Fruit fly (Drosophila melanogaster): ENCODE measurements around the gene Sf3a1.

The Sf3a1 gene

dm6 chr3R:16982108-16982707, 19.9 kb downstream of the Sf3a1 start, which contains the start of gene AhcyL2 (continued):
- TF ChIP-seq fd59A (GFP tag; optimal IDR thresholded peaks at IDR 0.05): no peak

DNA sequence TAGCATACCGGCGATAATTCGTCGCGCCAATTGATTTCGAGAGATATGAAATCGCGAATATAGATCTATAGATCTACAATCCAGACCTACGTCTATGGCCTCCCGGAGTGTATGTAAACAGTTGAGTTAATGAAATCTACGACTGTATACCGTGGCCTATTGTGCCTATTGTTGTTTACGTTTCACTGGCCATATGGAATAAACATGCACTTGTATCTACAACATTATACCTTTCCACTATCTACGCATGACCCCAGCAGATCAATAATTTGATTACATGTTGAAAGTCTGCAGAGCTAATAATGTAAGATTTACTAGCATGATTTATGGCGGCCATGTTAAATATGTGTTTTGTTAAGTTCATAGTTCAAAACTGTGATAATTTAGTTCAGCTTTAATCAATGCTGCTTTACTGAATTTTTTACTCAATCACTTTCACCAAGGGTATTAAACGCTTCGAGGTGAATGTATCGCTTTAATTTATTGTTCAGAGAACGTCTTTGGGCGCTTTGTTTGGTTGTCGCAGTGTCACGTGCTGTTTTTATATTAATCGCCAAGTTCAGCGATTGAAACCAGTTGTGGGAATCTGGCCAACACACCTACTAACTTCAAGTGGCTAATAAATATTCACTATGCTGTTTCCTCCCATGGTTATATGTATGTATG, 21.1 kb downstream of the Sf3a1 start:
- TF ChIP-seq fkh (GFP tag; optimal IDR thresholded peaks at IDR 0.05): peak; percentile 66
- TF ChIP-seq cyc (GFP tag; optimal IDR thresholded peaks at IDR 0.05): no peak
- no peak for TF ChIP-seq Sox14 (GFP tag; optimal IDR thresholded peaks at IDR 0.05)
- TF ChIP-seq Ets21C (GFP tag; optimal IDR thresholded peaks at IDR 0.05): no peak
- TF ChIP-seq pdm3 (GFP tag; optimal IDR thresholded peaks at IDR 0.05): no peak
- no peak for TF ChIP-seq Smox (GFP tag; optimal IDR thresholded peaks at IDR 0.05)
- peak; percentile 59 for TF ChIP-seq svp (GFP tag)

DNA sequence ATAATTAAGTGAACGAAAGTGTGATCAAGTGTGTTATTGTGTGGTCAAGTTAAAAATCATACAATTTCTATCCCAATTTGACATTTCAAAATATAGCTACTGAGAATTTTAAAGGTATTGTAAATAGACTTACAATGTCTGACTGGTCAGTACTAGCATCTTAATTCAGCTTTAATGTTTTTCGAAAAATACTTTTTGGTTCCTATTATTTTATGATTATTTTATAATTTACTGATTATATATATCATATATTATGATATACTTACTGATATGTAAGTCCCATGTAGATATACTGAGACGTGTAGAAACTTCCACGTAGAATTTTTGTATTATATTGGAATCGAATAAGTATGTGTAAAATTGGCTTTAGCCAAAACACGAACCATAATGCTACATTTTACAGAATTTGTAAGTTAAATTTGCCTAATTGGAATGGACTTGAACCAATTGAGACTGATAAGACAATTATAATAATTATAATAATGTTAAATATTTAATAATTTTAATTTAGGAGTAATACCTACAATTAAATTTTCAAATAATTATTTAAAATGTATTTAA, 24.3 kb downstream of the Sf3a1 start, which contains the start of gene Actn3:
Actn3 (minus strand) TSS at position 51 of the 561 bp plus-strand sequence.
- TF ChIP-seq CG10669 (GFP tag; optimal IDR thresholded peaks at IDR 0.05): no peak
- no peak for TF ChIP-seq net (GFP tag; optimal IDR thresholded peaks at IDR 0.05)
- TF ChIP-seq OdsH (GFP tag; optimal IDR thresholded peaks at IDR 0.05): no peak
- no peak for TF ChIP-seq CG15336 (GFP tag; IDR thresholded peaks at IDR 0.05)
- TF ChIP-seq CG9139 (GFP tag; optimal IDR thresholded peaks at IDR 0.05): no peak
- TF ChIP-seq fd85E (GFP tag; optimal IDR thresholded peaks at IDR 0.05): no peak
- TF ChIP-seq Sox102F (GFP tag; optimal IDR thresholded peaks at IDR 0.05): no peak
- no peak for TF ChIP-seq Gug (GFP tag; IDR thresholded peaks at IDR 0.05)
- TF ChIP-seq Met (GFP tag; optimal IDR thresholded peaks at IDR 0.05): no peak
- no peak for TF ChIP-seq fkh (GFP tag; optimal IDR thresholded peaks at IDR 0.05)
- TF ChIP-seq Lpt (GFP tag; optimal IDR thresholded peaks at IDR 0.05): no peak
- no peak for TF ChIP-seq Ets96B (tag; optimal IDR thresholded peaks at IDR 0.05)
- no peak for TF ChIP-seq CG4318 (GFP tag; optimal IDR thresholded peaks at IDR 0.05)
- no peak for TF ChIP-seq Eip78C (GFP tag)

DNA sequence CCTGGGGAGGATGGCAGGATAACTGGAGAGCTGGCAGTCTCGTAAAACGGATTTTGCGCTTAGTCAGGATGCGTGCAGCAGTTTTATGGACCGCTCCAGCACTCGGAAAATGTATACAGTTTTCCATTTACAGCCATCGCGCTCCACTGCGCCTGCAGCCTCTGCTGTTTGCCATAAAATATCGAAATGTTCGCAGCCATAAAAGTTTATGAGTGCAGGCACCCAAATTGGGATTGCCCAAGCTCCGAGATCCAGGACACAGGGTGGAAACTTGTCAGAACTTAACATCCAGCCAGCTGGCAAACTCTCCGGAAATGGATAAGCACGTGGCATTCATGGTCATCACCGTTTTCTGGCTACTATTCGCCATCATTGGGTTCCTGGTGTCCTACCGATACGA, 27.3 kb downstream of the Sf3a1 start, which contains the start of gene VhaM9.7-d:
VhaM9.7-d (plus strand) TSS at position 301 of the 400 bp plus-strand sequence.
- TF ChIP-seq cyc (GFP tag; optimal IDR thresholded peaks at IDR 0.05) (no peak), CG31627 (GFP tag; optimal IDR thresholded peaks at IDR 0.05) (no peak), Ets21C (GFP tag; optimal IDR thresholded peaks at IDR 0.05) (no peak), CG8632 (GFP tag; optimal IDR thresholded peaks at IDR 0.05) (no peak), eg (GFP tag; IDR thresholded peaks at IDR 0.05) (no peak), OdsH (GFP tag; optimal IDR thresholded peaks at IDR 0.05) (no peak), CG6808 (GFP tag; optimal IDR thresholded peaks at IDR 0.05) (no peak)

dm6 chr3R:16972575-16972974, 29.6 kb downstream of the Sf3a1 start:
- TF ChIP-seq lz (GFP tag; optimal IDR thresholded peaks at IDR 0.05) (no peak), svp (GFP tag) (no peak), achi (GFP tag; optimal IDR thresholded peaks at IDR 0.05) (no peak), CG8319 (GFP tag; optimal IDR thresholded peaks at IDR 0.05) (no peak), esn (GFP tag; optimal IDR thresholded peaks at IDR 0.05) (no peak), cyc (GFP tag; optimal IDR thresholded peaks at IDR 0.05) (no peak), pdm3 (GFP tag; optimal IDR thresholded peaks at IDR 0.05) (no peak), CG11294 (GFP tag; IDR thresholded peaks at IDR 0.05) (no peak), spab (GFP tag; optimal IDR thresholded peaks at IDR 0.05) (no peak), CG32006 (GFP tag; optimal IDR thresholded peaks at IDR 0.05) (no peak), vri (GFP tag; optimal IDR thresholded peaks at IDR 0.05) (no peak), dsx (GFP tag; optimal IDR thresholded peaks at IDR 0.05; ENCODE audit: poor library complexity, severe bottlenecking) (no peak), CG4318 (GFP tag; optimal IDR thresholded peaks at IDR 0.05) (no peak), CG11762 (GFP tag; optimal IDR thresholded peaks at IDR 0.05; ENCODE audit: insufficient read depth) (no peak), CG34406 (GFP tag; optimal IDR thresholded peaks at IDR 0.05) (no peak), CG10631 (GFP tag; optimal IDR thresholded peaks at IDR 0.05) (no peak)
